In genomic region chrX:2585716-2586082, dm6 we compare ENCODE assay signal across 3 fruit fly cellular contexts.
TF ChIP-seq lines count a peak whose summit lies in the region.

TSS of gene wds (plus strand) at chrX:2585980.

- no peak for TF ChIP-seq CTCF in whole organism, embryonic (GFP tag; optimal IDR thresholded peaks at IDR 0.05; lab: Kevin White, UChicago)

TF ChIP-seq in whole organism, adult, 20 proteins besides CTCF, POLR2A, EP300 and RAD21:
- TF ChIP-seq Mnt (GFP tag; optimal IDR thresholded peaks at IDR 0.05; lab: Kevin White, UChicago) = peak; percentile 90
- TF ChIP-seq CG5204 (GFP tag; optimal IDR thresholded peaks at IDR 0.05; lab: Kevin White, UChicago) = no peak

TF ChIP-seq in whole organism, embryonic, 481 proteins besides CTCF, POLR2A, EP300 and RAD21 (continues in another document):
- no peak for TF ChIP-seq Lim3 (GFP tag; IDR thresholded peaks at IDR 0.05; lab: Robert Waterston, UW)
- no peak for TF ChIP-seq vfl (GFP tag; optimal IDR thresholded peaks at IDR 0.05; lab: Kevin White, UChicago)
- TF ChIP-seq CG3838 (GFP tag; optimal IDR thresholded peaks at IDR 0.05; lab: Kevin White, UChicago) = no peak
- TF ChIP-seq CG6175 (GFP tag; IDR thresholded peaks at IDR 0.05; lab: Robert Waterston, UW) = no peak
- no peak for TF ChIP-seq CG14014 (GFP tag; IDR thresholded peaks at IDR 0.05; lab: Robert Waterston, UW)
- peak; percentile 24; the same call in 1 of the 2 replicates for TF ChIP-seq MBD-R2 (GFP tag; IDR thresholded peaks at IDR 0.05; lab: Robert Waterston, UW)
- TF ChIP-seq Abd-B (GFP tag; optimal IDR thresholded peaks at IDR 0.05; lab: Kevin White, UChicago) = no peak
- TF ChIP-seq lola (GFP tag; optimal IDR thresholded peaks at IDR 0.05; lab: Kevin White, UChicago) = no peak
- TF ChIP-seq eve (GFP tag; optimal IDR thresholded peaks at IDR 0.05; lab: Kevin White, UChicago) = no peak
- TF ChIP-seq CG14860 (GFP tag; IDR thresholded peaks at IDR 0.05; lab: Robert Waterston, UW; ENCODE audit: partially characterized antibody) = no peak
- no peak for TF ChIP-seq CG2875 (GFP tag; optimal IDR thresholded peaks at IDR 0.05; lab: Kevin White, UChicago)
- no peak for TF ChIP-seq nau (GFP tag; optimal IDR thresholded peaks at IDR 0.05; lab: Kevin White, UChicago)
- no peak for TF ChIP-seq Optix (GFP tag; IDR thresholded peaks at IDR 0.05; lab: Robert Waterston, UW)
- TF ChIP-seq CG6791 (GFP tag; IDR thresholded peaks at IDR 0.05; lab: Robert Waterston, UW; ENCODE audit: partially characterized antibody) = no peak
- no peak for TF ChIP-seq ftz-f1 (GFP tag; optimal IDR thresholded peaks at IDR 0.05; lab: Kevin White, UChicago)
- TF ChIP-seq CG14710 (tag; optimal IDR thresholded peaks at IDR 0.05; lab: Kevin White, UChicago) = peak; percentile 15
- no peak for TF ChIP-seq CG12744 (GFP tag; optimal IDR thresholded peaks at IDR 0.05; lab: Kevin White, UChicago)
- peak; percentile 50 for TF ChIP-seq Ets97D (GFP tag; optimal IDR thresholded peaks at IDR 0.05; lab: Kevin White, UChicago)
- no peak for TF ChIP-seq CG30431 (GFP tag; optimal IDR thresholded peaks at IDR 0.05; lab: Kevin White, UChicago)
- TF ChIP-seq CG4707 (GFP tag; optimal IDR thresholded peaks at IDR 0.05; lab: Kevin White, UChicago) = no peak
- TF ChIP-seq CG16813 (GFP tag; IDR thresholded peaks at IDR 0.05; lab: Robert Waterston, UW; ENCODE audit: partially characterized antibody) = no peak
- no peak for TF ChIP-seq PHDP (tag; optimal IDR thresholded peaks at IDR 0.05; lab: Kevin White, UChicago)
- TF ChIP-seq CG16815 (GFP tag; optimal IDR thresholded peaks at IDR 0.05; lab: Kevin White, UChicago) = no peak
- TF ChIP-seq tna (GFP tag; IDR thresholded peaks at IDR 0.05; lab: Robert Waterston, UW; ENCODE audit: partially characterized antibody) = no peak
- no peak for TF ChIP-seq CG32532 (GFP tag; IDR thresholded peaks at IDR 0.05; lab: Robert Waterston, UW)
- TF ChIP-seq pzg (GFP tag; optimal IDR thresholded peaks at IDR 0.05; lab: Kevin White, UChicago) = peak; percentile 45
- TF ChIP-seq BEAF-32 (GFP tag; optimal IDR thresholded peaks at IDR 0.05; lab: Kevin White, UChicago) = peak; percentile 48
- TF ChIP-seq dmrt99B (tag; optimal IDR thresholded peaks at IDR 0.05; lab: Kevin White, UChicago) = no peak
- TF ChIP-seq H2.0 (GFP tag; IDR thresholded peaks at IDR 0.05; lab: Robert Waterston, UW) = no peak
- 0 out of 2 replicates have a peak, but pooled peaks have one; percentile 9 for TF ChIP-seq Scr (GFP tag; IDR thresholded peaks at IDR 0.05; lab: Robert Waterston, UW; ENCODE audit: partially characterized antibody)
- peak; percentile 4 for TF ChIP-seq mam (GFP tag; optimal IDR thresholded peaks at IDR 0.05; lab: Kevin White, UChicago)
- TF ChIP-seq CG43689 (GFP tag; IDR thresholded peaks at IDR 0.05; lab: Robert Waterston, UW) = no peak
- TF ChIP-seq stwl (tag; optimal IDR thresholded peaks at IDR 0.05; lab: Kevin White, UChicago) = peak; percentile 40
- TF ChIP-seq ind (GFP tag; optimal IDR thresholded peaks at IDR 0.05; lab: Kevin White, UChicago) = no peak
- TF ChIP-seq CG5180 (GFP tag; optimal IDR thresholded peaks at IDR 0.05; lab: Kevin White, UChicago) = no peak
- no peak for TF ChIP-seq Fer1 (GFP tag; optimal IDR thresholded peaks at IDR 0.05; lab: Kevin White, UChicago)
- TF ChIP-seq sr (GFP tag; IDR thresholded peaks at IDR 0.05; lab: Robert Waterston, UW) = no peak
- TF ChIP-seq Sry-δ (GFP tag; optimal IDR thresholded peaks at IDR 0.05; lab: Kevin White, UChicago) = peak; percentile 38
- no peak for TF ChIP-seq unpg (GFP tag; optimal IDR thresholded peaks at IDR 0.05; lab: Kevin White, UChicago)
- TF ChIP-seq CG4328 (GFP tag; optimal IDR thresholded peaks at IDR 0.05; lab: Kevin White, UChicago) = no peak
- peak; percentile 83 for TF ChIP-seq gfzf (GFP tag; optimal IDR thresholded peaks at IDR 0.05; lab: Kevin White, UChicago)
- peak; percentile 32 for TF ChIP-seq CG1603 (tag; optimal IDR thresholded peaks at IDR 0.05; lab: Kevin White, UChicago)
- TF ChIP-seq CG9932 (GFP tag; IDR thresholded peaks at IDR 0.05; lab: Robert Waterston, UW) = no peak; the same call in 1 of the 2 replicates
- TF ChIP-seq CG4617 (GFP tag; optimal IDR thresholded peaks at IDR 0.05; lab: Kevin White, UChicago; ENCODE audit: borderline replicate concordance) = peak; percentile 25
- no peak for TF ChIP-seq CG6272 (GFP tag; IDR thresholded peaks at IDR 0.05; lab: Robert Waterston, UW)

TF ChIP-seq in whole organism, prepupa, 60 proteins besides CTCF, POLR2A, EP300 and RAD21:
- TF ChIP-seq CG3919 (GFP tag; optimal IDR thresholded peaks at IDR 0.05; lab: Kevin White, UChicago) = no peak
- TF ChIP-seq svp (GFP tag; lab: Kevin White, UChicago) = peak; percentile 22
- TF ChIP-seq Eip78C (GFP tag; lab: Kevin White, UChicago) = peak; percentile 14
